Fruit fly (Drosophila melanogaster): ENCODE measurements around the gene PGAP5.

The PGAP5 gene

dm6 chr2L:8229134-8229533, 30.5 kb downstream of the PGAP5 start (continued):
- TF ChIP-seq HLH3B (GFP tag; IDR thresholded peaks at IDR 0.05) (no peak), Drgx (GFP tag; IDR thresholded peaks at IDR 0.05) (peak; percentile 81), jumu (GFP tag; optimal IDR thresholded peaks at IDR 0.05) (no peak), Blimp-1 (GFP tag; optimal IDR thresholded peaks at IDR 0.05) (no peak), Lhr (GFP tag; optimal IDR thresholded peaks at IDR 0.05) (no peak), usp (GFP tag; optimal IDR thresholded peaks at IDR 0.05) (no peak), CG3281 (GFP tag; optimal IDR thresholded peaks at IDR 0.05) (no peak), CG7556 (GFP tag; optimal IDR thresholded peaks at IDR 0.05) (no peak), Hmr (GFP tag; optimal IDR thresholded peaks at IDR 0.05) (no peak), CG1647 (GFP tag; optimal IDR thresholded peaks at IDR 0.05) (no peak), CG6765 (GFP tag; optimal IDR thresholded peaks at IDR 0.05) (no peak), CG12769 (tag; optimal IDR thresholded peaks at IDR 0.05) (no peak), bsh (GFP tag; optimal IDR thresholded peaks at IDR 0.05) (peak in 1 of 2 experiments; percentile 37), fd96Cb (tag; optimal IDR thresholded peaks at IDR 0.05) (no peak), zen2 (GFP tag; IDR thresholded peaks at IDR 0.05; ENCODE audit: partially characterized antibody) (no peak), CG32532 (GFP tag; IDR thresholded peaks at IDR 0.05) (peak; percentile 26; the same call in 1 of the 2 replicates), pan (optimal IDR thresholded peaks at IDR 0.05) (no peak), pan (GFP tag; optimal IDR thresholded peaks at IDR 0.05 in 1 of 2, IDR thresholded peaks at IDR 0.05 in 1 of 2) (no peak), CG2678 (tag; optimal IDR thresholded peaks at IDR 0.05) (no peak), Hr3 (GFP tag; optimal IDR thresholded peaks at IDR 0.05) (no peak), Meics (GFP tag; optimal IDR thresholded peaks at IDR 0.05) (no peak), Med (GFP tag) (peak; percentile 69), ftz-f1 (GFP tag; optimal IDR thresholded peaks at IDR 0.05) (no peak), stc (GFP tag; IDR thresholded peaks at IDR 0.05) (no peak), CG10321 (GFP tag; IDR thresholded peaks at IDR 0.05) (no peak), Hand (GFP tag; optimal IDR thresholded peaks at IDR 0.05) (no peak), psq (GFP tag; optimal IDR thresholded peaks at IDR 0.05) (no peak), org-1 (GFP tag; optimal IDR thresholded peaks at IDR 0.05) (no peak), tx (GFP tag; optimal IDR thresholded peaks at IDR 0.05) (no peak)

dm6 chr2L:8229628-8230027, 30.9 kb downstream of the PGAP5 start:
- TF ChIP-seq eyg (GFP tag; optimal IDR thresholded peaks at IDR 0.05) = no peak
- TF ChIP-seq otp (GFP tag; IDR thresholded peaks at IDR 0.05) = peak; percentile 48; the same call in 2 of the 3 replicates
- peak; percentile 6 for TF ChIP-seq Meics (GFP tag; optimal IDR thresholded peaks at IDR 0.05)
- TF ChIP-seq prd (optimal IDR thresholded peaks at IDR 0.05) = no peak
- TF ChIP-seq prd (GFP tag; IDR thresholded peaks at IDR 0.05) = peak; percentile 73
- TF ChIP-seq jumu (GFP tag; optimal IDR thresholded peaks at IDR 0.05) = no peak
- TF ChIP-seq CG2889 (GFP tag; IDR thresholded peaks at IDR 0.05) = no peak
- TF ChIP-seq dysf (GFP tag; IDR thresholded peaks at IDR 0.05) = peak; percentile 46; the same call in 1 of the 3 replicates
- peak; percentile 64 for TF ChIP-seq Ptx1 (GFP tag; IDR thresholded peaks at IDR 0.05)
- TF ChIP-seq lbe (GFP tag; optimal IDR thresholded peaks at IDR 0.05) = peak; percentile 42
- no peak for TF ChIP-seq MTF-1 (GFP tag; optimal IDR thresholded peaks at IDR 0.05; ENCODE audit: borderline replicate concordance)
- peak; percentile 27 for TF ChIP-seq CG10979 (tag; optimal IDR thresholded peaks at IDR 0.05)
- TF ChIP-seq MBD-R2 (GFP tag; IDR thresholded peaks at IDR 0.05) = peak; percentile 11; the same call in 1 of the 2 replicates
- TF ChIP-seq CG17802 (tag; optimal IDR thresholded peaks at IDR 0.05) = no peak
- peak; percentile 10 for TF ChIP-seq CG13775 (GFP tag; optimal IDR thresholded peaks at IDR 0.05)
- TF ChIP-seq CG9932 (GFP tag; IDR thresholded peaks at IDR 0.05) = peak; percentile 45; the same call in 1 of the 2 replicates
- TF ChIP-seq CG15696 (tag; optimal IDR thresholded peaks at IDR 0.05) = no peak
- peak; percentile 60; the same call in 1 of the 2 replicates for TF ChIP-seq Atf6 (GFP tag; IDR thresholded peaks at IDR 0.05)
- 0 out of 2 replicates have a peak, but pooled peaks have one; percentile 23 for TF ChIP-seq ttk (GFP tag; IDR thresholded peaks at IDR 0.05)
- TF ChIP-seq ems (GFP tag; optimal IDR thresholded peaks at IDR 0.05) = peak; percentile 18
- TF ChIP-seq CG7839 (tag; optimal IDR thresholded peaks at IDR 0.05) = peak; percentile 40
- TF ChIP-seq tgo (GFP tag; IDR thresholded peaks at IDR 0.05) = peak; percentile 34; the same call in 2 of the 3 replicates
- peak; percentile 25; the same call in 1 of the 2 replicates for TF ChIP-seq sisA (GFP tag; IDR thresholded peaks at IDR 0.05)
- TF ChIP-seq nom (GFP tag; optimal IDR thresholded peaks at IDR 0.05) = peak; percentile 11
- TF ChIP-seq CG1603 (tag; optimal IDR thresholded peaks at IDR 0.05) = peak; percentile 13
